Fruit fly (Drosophila melanogaster) whole organism, prepupa: ENCODE data around the gene CG46059.
A peak's percentile ranks its signal among the peaks of the same experiment; 100 is the strongest.

Experiments
- Blimp-1 ChIP-seq: fragments of 200-800 bp; sonication (Bioruptor generic); optimal IDR thresholded peaks from 3 replicates; lab custom pipeline; 2017; ENCODE audit warnings: missing biosample characterization, missing genetic modification characterization, mild to moderate bottlenecking, moderate library complexity, missing genetic modification reagents
- CG10631 ChIP-seq: fragments of 200-800 bp; sonication (Bioruptor generic); optimal IDR thresholded peaks from 2 replicates; lab custom pipeline; 2016; ENCODE audit warnings: missing biosample characterization, missing genetic modification characterization
- CG10669 ChIP-seq: fragments of 200-800 bp; sonication (Bioruptor generic); optimal IDR thresholded peaks from 3 replicates; lab custom pipeline; 2018; ENCODE audit warnings: missing biosample characterization, mild to moderate bottlenecking, missing genetic modification characterization, moderate library complexity
- CG11902 ChIP-seq: fragments of 200-800 bp; sonication (Bioruptor generic); optimal IDR thresholded peaks from 3 replicates; lab custom pipeline; 2016; ENCODE audit warnings: missing biosample characterization, missing genetic modification characterization
- CG15336 ChIP-seq: fragments of 200-800 bp; sonication (Bioruptor generic); IDR thresholded peaks from 2 replicates; pipeline ENCODE4 v1.3.6; 2022; ENCODE audit warnings: missing biosample characterization, missing genetic modification characterization
- CG1621 ChIP-seq: fragments of 200-800 bp; sonication (Bioruptor generic); optimal IDR thresholded peaks from 3 replicates; lab custom pipeline; 2018; ENCODE audit warnings: missing biosample characterization, mild to moderate bottlenecking, missing genetic modification characterization
- CG16779 ChIP-seq: fragments of 200-800 bp; sonication (Bioruptor generic); optimal IDR thresholded peaks from 3 replicates; lab custom pipeline; 2017; ENCODE audit warnings: missing biosample characterization, mild to moderate bottlenecking, missing genetic modification characterization
- CG3032 ChIP-seq: fragments of 200-800 bp; optimal IDR thresholded peaks from 2 replicates; lab custom pipeline; 2019; ENCODE audit warnings: missing biosample characterization, mild to moderate bottlenecking, missing genetic modification characterization, moderate library complexity
- CG31627 ChIP-seq: fragments of 200-800 bp; sonication (Bioruptor generic); optimal IDR thresholded peaks from 3 replicates; lab custom pipeline; 2016; ENCODE audit warnings: missing biosample characterization, missing genetic modification characterization
- CG32006 ChIP-seq: fragments of 200-800 bp; sonication (Bioruptor generic); optimal IDR thresholded peaks from 3 replicates; lab custom pipeline; 2017; ENCODE audit warnings: missing biosample characterization, mild to moderate bottlenecking, missing genetic modification characterization
- CG34406 ChIP-seq: fragments of 200-800 bp; sonication (Bioruptor generic); optimal IDR thresholded peaks from 3 replicates; lab custom pipeline; 2016; ENCODE audit warnings: missing biosample characterization, missing genetic modification characterization
- CG3919 ChIP-seq: fragments of 200-800 bp; sonication (Bioruptor generic); optimal IDR thresholded peaks from 3 replicates; lab custom pipeline; 2016; ENCODE audit warnings: missing biosample characterization, missing genetic modification characterization
- CG4318 ChIP-seq: fragments of 200-800 bp; sonication (Bioruptor generic); optimal IDR thresholded peaks from 3 replicates; lab custom pipeline; 2017; ENCODE audit warnings: missing biosample characterization, mild to moderate bottlenecking, missing genetic modification characterization
- CG6163 ChIP-seq: fragments of 200-800 bp; sonication (Bioruptor generic); IDR thresholded peaks from 3 replicates; pipeline ENCODE4 v1.3.6; 2022; ENCODE audit warnings: missing biosample characterization, missing genetic modification characterization
- CG6276 ChIP-seq: fragments of 200-800 bp; sonication (Bioruptor generic); optimal IDR thresholded peaks from 2 replicates; lab custom pipeline; 2017; ENCODE audit warnings: missing biosample characterization, mild to moderate bottlenecking, missing genetic modification characterization
- CG6792 ChIP-seq: fragments of 200-800 bp; sonication (Bioruptor generic); optimal IDR thresholded peaks from 3 replicates; lab custom pipeline; 2016; ENCODE audit warnings: missing biosample characterization, missing genetic modification characterization
- CG6854 ChIP-seq: fragments of 200-800 bp; sonication (Bioruptor generic); optimal IDR thresholded peaks from 2 replicates; lab custom pipeline; 2017; ENCODE audit warnings: missing biosample characterization, mild to moderate bottlenecking, missing genetic modification characterization
- CG7368 ChIP-seq: fragments of 200-800 bp; sonication (Bioruptor generic); optimal IDR thresholded peaks from 3 replicates; lab custom pipeline; 2016; ENCODE audit warnings: missing biosample characterization, missing genetic modification characterization
- CG9139 ChIP-seq: fragments of 200-800 bp; sonication (Bioruptor generic); optimal IDR thresholded peaks from 3 replicates; lab custom pipeline; 2017; ENCODE audit warnings: missing biosample characterization, mild to moderate bottlenecking, missing genetic modification characterization
- Eip75B ChIP-seq: fragments of 200-800 bp; sonication (Bioruptor generic); optimal IDR thresholded peaks from 3 replicates; lab custom pipeline; 2016; ENCODE audit warnings: missing biosample characterization, missing genetic modification characterization
- Eip93F ChIP-seq: fragments of 200-800 bp; sonication (Bioruptor generic); optimal IDR thresholded peaks from 2 replicates; lab custom pipeline; 2016; ENCODE audit warnings: missing biosample characterization, mild to moderate bottlenecking, missing genetic modification characterization
- Ets21C ChIP-seq: fragments of 200-800 bp; sonication (Bioruptor generic); optimal IDR thresholded peaks from 3 replicates; lab custom pipeline; 2016; ENCODE audit warnings: missing biosample characterization, missing genetic modification characterization
- Ets96B ChIP-seq: fragments of 200-800 bp; optimal IDR thresholded peaks from 2 replicates; lab custom pipeline; 2019; ENCODE audit warnings: missing biosample characterization, mild to moderate bottlenecking, missing genetic modification characterization, moderate library complexity
- Gug ChIP-seq: fragments of 200-800 bp; sonication (Bioruptor generic); IDR thresholded peaks from 2 replicates; pipeline ENCODE4 v1.3.6; 2022; ENCODE audit warnings: missing biosample characterization, missing genetic modification characterization
- Hr38 ChIP-seq: sonication (Bioruptor generic); optimal IDR thresholded peaks from 2 replicates; lab custom pipeline; 2016; ENCODE audit warnings: missing biosample characterization, missing genetic modification characterization
- Hr39 ChIP-seq: fragments of 200-800 bp; sonication (Bioruptor generic); optimal IDR thresholded peaks from 2 replicates; lab custom pipeline; 2016; ENCODE audit warnings: missing biosample characterization, missing genetic modification characterization
- Hr4 ChIP-seq: fragments of 200-800 bp; sonication (Bioruptor generic); optimal IDR thresholded peaks from 3 replicates; lab custom pipeline; 2016; ENCODE audit warnings: missing biosample characterization, missing genetic modification characterization
- Lpt ChIP-seq: fragments of 200-800 bp; sonication (Bioruptor generic); optimal IDR thresholded peaks from 3 replicates; lab custom pipeline; 2016; ENCODE audit warnings: missing biosample characterization, missing genetic modification characterization
- Met ChIP-seq: fragments of 200-800 bp; sonication (Bioruptor generic); optimal IDR thresholded peaks from 3 replicates; lab custom pipeline; 2016; ENCODE audit warnings: missing biosample characterization, missing genetic modification characterization
- OdsH ChIP-seq: fragments of 200-800 bp; sonication (Bioruptor generic); optimal IDR thresholded peaks from 3 replicates; lab custom pipeline; 2016; ENCODE audit warnings: missing biosample characterization, missing genetic modification characterization
- Smox ChIP-seq: fragments of 200-800 bp; sonication (Bioruptor generic); optimal IDR thresholded peaks from 3 replicates; lab custom pipeline; 2016; ENCODE audit warnings: missing biosample characterization, missing genetic modification characterization
- Sox102F ChIP-seq: fragments of 200-800 bp; sonication (Bioruptor generic); optimal IDR thresholded peaks from 2 replicates; lab custom pipeline; 2016; ENCODE audit warnings: missing biosample characterization, mild to moderate bottlenecking, missing genetic modification characterization
- Sox14 ChIP-seq: fragments of 200-800 bp; sonication (Bioruptor generic); optimal IDR thresholded peaks from 3 replicates; lab custom pipeline; 2016; ENCODE audit warnings: missing biosample characterization, missing genetic modification characterization
- Sox15 ChIP-seq: fragments of 200-800 bp; sonication (Bioruptor generic); optimal IDR thresholded peaks from 3 replicates; lab custom pipeline; 2016; ENCODE audit warnings: missing biosample characterization, missing genetic modification characterization
- achi ChIP-seq: fragments of 200-800 bp; sonication (Bioruptor generic); optimal IDR thresholded peaks from 3 replicates; lab custom pipeline; 2016; ENCODE audit warnings: missing biosample characterization, missing genetic modification characterization
- acj6 ChIP-seq: fragments of 200-800 bp; sonication (Bioruptor generic); optimal IDR thresholded peaks from 3 replicates; lab custom pipeline; 2016; ENCODE audit warnings: missing biosample characterization, missing genetic modification characterization
- cyc ChIP-seq: fragments of 200-800 bp; sonication (Bioruptor generic); optimal IDR thresholded peaks from 3 replicates; lab custom pipeline; 2016; ENCODE audit warnings: missing biosample characterization, missing genetic modification characterization
- dac ChIP-seq: fragments of 200-800 bp; sonication (Bioruptor generic); optimal IDR thresholded peaks from 2 replicates; lab custom pipeline; 2017; ENCODE audit warnings: missing biosample characterization, mild to moderate bottlenecking, missing genetic modification characterization
- eg ChIP-seq: fragments of 200-800 bp; sonication (Bioruptor generic); IDR thresholded peaks from 3 replicates; pipeline ENCODE4 v1.3.6; 2022; ENCODE audit warnings: missing biosample characterization, missing genetic modification characterization
- esn ChIP-seq: fragments of 200-800 bp; sonication (Bioruptor generic); optimal IDR thresholded peaks from 2 replicates; lab custom pipeline; 2016; ENCODE audit warnings: missing biosample characterization, mild to moderate bottlenecking, missing genetic modification characterization, moderate library complexity
- fd59A ChIP-seq: fragments of 200-800 bp; sonication (Bioruptor generic); optimal IDR thresholded peaks from 2 replicates; lab custom pipeline; 2017; ENCODE audit warnings: missing biosample characterization, mild to moderate bottlenecking, missing genetic modification characterization, missing genetic modification reagents
- fd85E ChIP-seq: fragments of 200-800 bp; sonication (Bioruptor generic); optimal IDR thresholded peaks from 3 replicates; lab custom pipeline; 2016; ENCODE audit warnings: missing biosample characterization, missing genetic modification characterization
- fkh ChIP-seq: fragments of 200-800 bp; sonication (Bioruptor generic); optimal IDR thresholded peaks from 3 replicates; lab custom pipeline; 2017; ENCODE audit warnings: missing biosample characterization, mild to moderate bottlenecking, missing genetic modification characterization, moderate library complexity
- lz ChIP-seq: fragments of 200-800 bp; sonication (Bioruptor generic); optimal IDR thresholded peaks from 3 replicates; lab custom pipeline; 2016; ENCODE audit warnings: missing biosample characterization, missing genetic modification characterization
- net ChIP-seq: fragments of 200-800 bp; sonication (Bioruptor generic); optimal IDR thresholded peaks from 3 replicates; lab custom pipeline; 2016; ENCODE audit warnings: missing biosample characterization, missing genetic modification characterization
- salr ChIP-seq, 2 experiments: fragments of 200-800 bp; sonication (Bioruptor generic); optimal IDR thresholded peaks; 3 replicates each; lab custom pipeline; 2016 to 2018; ENCODE audit warnings: missing biosample characterization in 2 of 2, missing genetic modification characterization in 2 of 2, mild to moderate bottlenecking in 1 of 2
- spab ChIP-seq: fragments of 200-800 bp; sonication (Bioruptor generic); optimal IDR thresholded peaks from 2 replicates; lab custom pipeline; 2017; ENCODE audit warnings: missing biosample characterization, mild to moderate bottlenecking, missing genetic modification characterization, missing genetic modification reagents
- ss ChIP-seq, 2 experiments: fragments of 200-800 bp; sonication (Bioruptor generic); optimal IDR thresholded peaks; 2 replicates in 1 of 2; 3 replicates in 1 of 2; lab custom pipeline; 2017 to 2018; ENCODE audit warnings: mild to moderate bottlenecking in 2 of 2, missing biosample characterization in 2 of 2, missing genetic modification characterization in 2 of 2, moderate library complexity in 1 of 2
- svp ChIP-seq: fragments of 200-800 bp; sonication (Bioruptor generic); peaks from one replicate; lab custom pipeline; 2016; ENCODE audit warnings: missing biosample characterization, missing genetic modification characterization
- topi ChIP-seq: fragments of 200-800 bp; sonication (Bioruptor generic); optimal IDR thresholded peaks from 3 replicates; lab custom pipeline; 2016; ENCODE audit warnings: missing biosample characterization, missing genetic modification characterization
- vri ChIP-seq: fragments of 200-800 bp; sonication (Bioruptor generic); optimal IDR thresholded peaks from 3 replicates; lab custom pipeline; 2016; ENCODE audit warnings: missing biosample characterization, mild to moderate bottlenecking, missing genetic modification characterization

CG46059 gene

DNA sequence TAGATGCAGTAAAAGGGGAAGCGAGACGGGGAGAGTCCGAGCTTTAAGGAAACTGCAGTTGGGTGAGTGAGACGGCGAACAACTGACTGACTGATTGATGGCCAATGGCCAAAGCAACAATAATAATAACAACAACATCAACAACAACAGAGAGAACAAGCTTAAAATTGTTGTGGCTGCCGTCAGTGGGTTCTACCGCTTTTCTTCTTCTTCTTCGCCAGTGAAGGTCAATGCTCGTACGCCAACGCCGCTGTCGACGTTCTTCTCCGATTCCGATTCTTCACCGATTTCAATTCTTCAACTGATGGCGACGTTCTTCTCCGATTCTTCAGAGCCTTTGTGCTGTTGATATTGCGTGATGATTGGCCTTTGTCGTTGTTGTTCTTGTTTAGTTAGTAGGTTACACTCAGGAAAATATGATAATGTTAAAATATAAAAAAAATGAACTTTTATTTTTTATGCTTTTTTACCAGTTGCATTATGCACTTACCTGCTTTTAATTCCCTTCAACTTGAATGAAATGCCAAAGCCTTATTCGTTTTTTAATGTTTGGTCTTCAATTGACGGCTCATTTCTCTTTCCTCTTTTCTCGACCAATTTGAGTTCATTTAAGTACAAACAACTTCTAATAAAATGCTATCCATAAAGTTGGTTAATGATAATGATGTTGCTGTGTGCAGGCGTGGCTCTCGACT lies 41.3 kb downstream of the CG46059 start:
- TF ChIP-seq svp (GFP tag; lab: Kevin White, UChicago) (peak; percentile 84), CG31627 (GFP tag; lab: Kevin White, UChicago) (peak; percentile 65), fd59A (GFP tag; lab: Kevin White, UChicago) (peak; percentile 51), CG34406 (peak; percentile 58), CG6792 (GFP tag; lab: Kevin White, UChicago) (peak; percentile 44), Ets21C (GFP tag; lab: Kevin White, UChicago) (peak; percentile 57), acj6 (GFP tag; lab: Kevin White, UChicago) (peak; percentile 72), Sox15 (GFP tag; lab: Kevin White, UChicago) (no peak), CG10669 (GFP tag; lab: Kevin White, UChicago) (peak; percentile 69), CG11902 (no peak), CG9139 (no peak), Gug (GFP tag; lab: Robert Waterston, UW) (no peak), CG6854 (GFP tag; lab: Kevin White, UChicago) (no peak), topi (GFP tag; lab: Kevin White, UChicago) (peak; percentile 62), ss (GFP tag; optimal IDR thresholded peaks at IDR 0.05; lab: Kevin White, UChicago) (no peak), cyc (peak; percentile 45), CG6276 (no peak), vri (GFP tag; lab: Kevin White, UChicago) (peak; percentile 20), Smox (GFP tag; lab: Kevin White, UChicago) (peak; percentile 72), Met (GFP tag; lab: Kevin White, UChicago) (peak; percentile 83), CG7368 (GFP tag; lab: Kevin White, UChicago) (peak; percentile 48), CG32006 (GFP tag; lab: Kevin White, UChicago) (peak; percentile 55), Sox14 (GFP tag; lab: Kevin White, UChicago) (peak; percentile 72), dac (GFP tag; lab: Kevin White, UChicago) (no peak), fd85E (GFP tag; lab: Kevin White, UChicago) (no peak), eg (0 out of 3 replicates have a peak, but pooled peaks have one; percentile 9), lz (GFP tag; lab: Kevin White, UChicago) (peak; percentile 59), CG3032 (peak; percentile 71), Blimp-1 (GFP tag; lab: Kevin White, UChicago) (no peak), salr (GFP tag; optimal IDR thresholded peaks at IDR 0.05; lab: Kevin White, UChicago) (peak in 1 of 2 experiments; percentile 19), CG10631 (peak; percentile 71), net (GFP tag; lab: Kevin White, UChicago) (peak; percentile 60), Sox102F (GFP tag; lab: Kevin White, UChicago) (peak; percentile 74), spab (GFP tag; lab: Kevin White, UChicago) (peak; percentile 39), CG6163 (GFP tag; lab: Robert Waterston, UW) (peak; percentile 61), CG3919 (GFP tag; lab: Kevin White, UChicago) (peak; percentile 34), Eip75B (GFP tag; lab: Kevin White, UChicago) (peak; percentile 59), esn (GFP tag; lab: Kevin White, UChicago) (peak; percentile 77), CG15336 (GFP tag; lab: Robert Waterston, UW) (peak; percentile 26; the same call in 1 of the 2 replicates), achi (GFP tag; lab: Kevin White, UChicago) (peak; percentile 72), Hr38 (GFP tag; lab: Kevin White, UChicago) (no peak), fkh (GFP tag; lab: Kevin White, UChicago) (no peak), CG1621 (peak; percentile 46), Eip93F (no peak), Lpt (GFP tag; lab: Kevin White, UChicago) (no peak), CG4318 (GFP tag; lab: Kevin White, UChicago) (no peak), Ets96B (peak; percentile 73), OdsH (peak; percentile 61), Hr39 (GFP tag; lab: Kevin White, UChicago) (peak; percentile 59), CG16779 (tag; lab: Kevin White, UChicago) (peak; percentile 9), Hr4 (GFP tag; lab: Kevin White, UChicago) (peak; percentile 18)
